Worm (Caenorhabditis elegans): ENCODE results near the gene F41E6.12.
A peak's percentile ranks its signal among the peaks of the same experiment; 100 is the strongest.

F41E6.12 gene

DNA sequence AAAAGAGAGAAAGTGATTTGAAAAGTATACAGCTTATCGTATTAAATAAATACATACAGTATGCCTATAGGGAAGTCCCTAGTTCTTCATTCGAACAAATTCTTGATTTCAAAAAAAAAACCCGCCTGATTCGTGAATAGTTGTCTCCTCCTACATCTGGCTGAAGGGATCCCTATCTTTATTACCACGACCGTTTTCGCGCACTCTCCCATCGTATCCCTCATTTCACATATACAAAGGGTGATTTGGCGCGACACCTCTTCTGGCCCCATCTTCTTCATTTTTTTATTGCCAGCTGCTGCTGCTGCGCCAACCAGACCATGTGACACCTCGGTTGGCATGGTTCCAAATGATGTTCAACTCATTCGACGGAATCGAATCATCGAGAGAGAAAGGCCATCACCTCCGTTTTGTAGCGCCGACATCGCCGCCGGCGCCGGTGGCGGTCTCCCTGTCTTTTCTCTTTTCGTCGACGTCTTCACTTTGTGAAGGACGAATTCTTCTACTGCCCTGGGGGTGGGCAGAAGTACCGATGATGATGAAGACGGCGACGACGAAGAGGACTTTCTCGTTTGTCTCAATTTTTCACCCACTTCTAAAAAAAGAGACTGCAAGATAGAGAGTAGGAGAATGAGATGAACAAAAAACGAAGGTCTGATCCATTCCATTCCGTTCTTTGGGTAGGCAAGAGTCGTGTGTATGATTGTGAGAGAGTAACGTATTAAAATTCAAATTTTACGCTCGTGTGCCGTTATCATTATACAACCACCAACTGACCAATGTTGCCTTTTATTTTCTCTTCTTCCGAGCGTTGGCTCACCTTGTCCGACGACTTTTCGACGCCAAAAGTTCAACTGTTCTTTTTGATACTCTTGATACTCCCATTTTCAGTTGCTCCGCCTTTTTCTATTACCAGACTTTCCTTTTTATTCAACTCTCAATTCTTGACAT, 33.4 kb upstream of the F41E6.12 start (continued):
- TF ChIP-seq Y55F3AM.14 (GFP tag; optimal IDR thresholded peaks at IDR 0.05) = peak; percentile 66
- peak; percentile 93 for TF ChIP-seq nhr-25 (tag; optimal IDR thresholded peaks at IDR 0.05)
- TF ChIP-seq zag-1 (tag; optimal IDR thresholded peaks at IDR 0.05) = no peak
- TF ChIP-seq nhr-11 (tag; optimal IDR thresholded peaks at IDR 0.05) = no peak

DNA sequence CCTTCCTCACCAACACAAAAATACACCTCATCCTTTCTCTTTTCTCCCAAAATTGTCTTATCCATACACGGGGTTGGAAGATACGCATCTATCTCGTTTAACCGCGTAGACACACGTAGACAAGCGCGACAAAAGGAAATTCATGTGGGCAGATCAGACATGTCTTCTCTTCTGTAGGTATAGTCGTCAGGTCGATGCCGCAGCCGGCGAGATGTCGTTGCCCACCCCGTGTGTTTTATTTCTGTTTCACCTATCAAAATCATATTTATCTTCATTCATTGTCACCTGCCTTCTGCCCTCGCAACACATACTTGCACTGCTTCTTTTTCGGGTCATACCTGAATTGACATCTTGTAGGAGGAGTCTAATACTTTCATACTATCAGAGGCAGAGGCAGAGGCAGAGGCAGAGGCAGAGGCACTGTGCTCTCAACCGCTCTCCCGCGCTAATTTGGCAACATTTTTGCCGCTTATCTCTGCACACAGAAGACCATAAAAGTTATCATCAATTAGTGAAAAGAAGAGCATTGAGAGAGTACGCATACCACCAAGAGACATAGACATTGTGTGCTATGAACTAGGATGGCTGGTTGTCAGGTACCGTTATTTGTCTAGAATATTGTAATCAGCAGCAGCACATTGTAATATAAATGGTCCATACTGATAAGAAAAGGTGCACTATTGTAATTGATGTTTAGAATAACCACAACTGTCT, 32.5 kb upstream of the F41E6.12 start:
- no peak for TF ChIP-seq nhr-77 (tag; optimal IDR thresholded peaks at IDR 0.05)
- peak; percentile 68 for TF ChIP-seq nhr-23 (tag; optimal IDR thresholded peaks at IDR 0.05)
- no peak for TF ChIP-seq unc-55 (GFP tag; optimal IDR thresholded peaks at IDR 0.05)
- no peak for TF ChIP-seq dmd-4 (tag; optimal IDR thresholded peaks at IDR 0.05)
- peak; percentile 79 for TF ChIP-seq nhr-21 (tag; optimal IDR thresholded peaks at IDR 0.05)
- TF ChIP-seq fos-1 (tag; optimal IDR thresholded peaks at IDR 0.05) = peak; percentile 53
- peak; percentile 82 for TF ChIP-seq ceh-16 (tag; optimal IDR thresholded peaks at IDR 0.05)
- TF ChIP-seq blmp-1 (tag; optimal IDR thresholded peaks at IDR 0.05; ENCODE audit: insufficient read depth) = peak; percentile 45
- TF ChIP-seq ztf-11 (tag; optimal IDR thresholded peaks at IDR 0.05) = no peak
- peak; percentile 18 for TF ChIP-seq crh-2 (tag; optimal IDR thresholded peaks at IDR 0.05)
- peak; percentile 11 for TF ChIP-seq F13H6.1 (tag; optimal IDR thresholded peaks at IDR 0.05)
- no peak for TF ChIP-seq egl-27 (tag; optimal IDR thresholded peaks at IDR 0.05)
- no peak for TF ChIP-seq sem-4 (tag; optimal IDR thresholded peaks at IDR 0.05)
- TF ChIP-seq peb-1 (tag; optimal IDR thresholded peaks at IDR 0.05) = no peak
- peak; percentile 72 for TF ChIP-seq nhr-25 (tag; optimal IDR thresholded peaks at IDR 0.05)
- TF ChIP-seq sma-9 (GFP tag; optimal IDR thresholded peaks at IDR 0.05) = peak; percentile 43
- TF ChIP-seq sma-9 (tag; optimal IDR thresholded peaks at IDR 0.05) = no peak
- no peak for TF ChIP-seq ztf-1 (GFP tag; conservative IDR thresholded peaks at IDR 0.05)
- no peak for TF ChIP-seq C34F6.9 (tag; optimal IDR thresholded peaks at IDR 0.05)

DNA sequence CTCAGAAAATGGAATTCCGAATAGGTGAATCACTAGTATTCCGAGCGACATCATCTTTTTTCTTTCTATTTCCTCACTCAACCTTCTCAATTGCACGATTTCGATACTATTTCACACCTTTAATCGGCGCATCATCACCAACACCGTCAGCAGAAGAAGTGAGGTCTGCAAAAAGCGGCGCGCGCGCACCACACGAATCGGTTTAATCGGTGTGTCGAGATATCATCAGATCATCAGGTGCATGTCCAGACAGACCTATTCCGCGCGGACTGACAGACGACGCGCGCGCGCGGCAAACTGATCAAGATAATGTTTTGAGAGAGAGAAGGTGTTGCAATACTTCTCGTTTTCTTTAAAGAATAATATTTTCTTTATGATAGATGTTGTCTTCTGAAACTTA, 31.5 kb upstream of the F41E6.12 start:
- no peak for TF ChIP-seq zag-1 (tag; optimal IDR thresholded peaks at IDR 0.05)
- no peak for TF ChIP-seq unc-55 (GFP tag; optimal IDR thresholded peaks at IDR 0.05)
- no peak for TF ChIP-seq gmeb-1 (tag; optimal IDR thresholded peaks at IDR 0.05)
- no peak for TF ChIP-seq sma-3 (GFP tag; optimal IDR thresholded peaks at IDR 0.05)
- TF ChIP-seq egl-27 (tag; optimal IDR thresholded peaks at IDR 0.05) = no peak
- TF ChIP-seq mab-5 (tag; optimal IDR thresholded peaks at IDR 0.05) = no peak
- TF ChIP-seq nhr-12 (tag; optimal IDR thresholded peaks at IDR 0.05) = no peak
- no peak for TF ChIP-seq lin-11 (tag; optimal IDR thresholded peaks at IDR 0.05)
- TF ChIP-seq fos-1 (tag; optimal IDR thresholded peaks at IDR 0.05) = no peak
- peak; percentile 68 for TF ChIP-seq sma-9 (GFP tag; optimal IDR thresholded peaks at IDR 0.05)
- TF ChIP-seq sma-9 (tag; optimal IDR thresholded peaks at IDR 0.05) = no peak
- no peak for TF ChIP-seq sem-4 (tag; optimal IDR thresholded peaks at IDR 0.05)
- peak; percentile 38 for TF ChIP-seq nhr-21 (tag; optimal IDR thresholded peaks at IDR 0.05)
- TF ChIP-seq ztf-4 (tag; optimal IDR thresholded peaks at IDR 0.05) = no peak
- TF ChIP-seq nhr-10 (tag; optimal IDR thresholded peaks at IDR 0.05) = no peak
- TF ChIP-seq mbf-1 (tag; optimal IDR thresholded peaks at IDR 0.05) = no peak
- TF ChIP-seq nhr-23 (tag; optimal IDR thresholded peaks at IDR 0.05) = no peak
- no peak for TF ChIP-seq blmp-1 (tag; optimal IDR thresholded peaks at IDR 0.05; ENCODE audit: insufficient read depth)
- TF ChIP-seq ceh-16 (tag; optimal IDR thresholded peaks at IDR 0.05) = peak; percentile 94
- no peak for TF ChIP-seq crh-2 (tag; optimal IDR thresholded peaks at IDR 0.05)
- TF ChIP-seq ztf-11 (tag; optimal IDR thresholded peaks at IDR 0.05) = no peak
- no peak for TF ChIP-seq elt-3 (tag; optimal IDR thresholded peaks at IDR 0.05)
- TF ChIP-seq nhr-25 (tag; optimal IDR thresholded peaks at IDR 0.05) = peak; percentile 27
- no peak for TF ChIP-seq ama-1 (optimal IDR thresholded peaks at IDR 0.05)
- TF ChIP-seq elt-1 (tag; optimal IDR thresholded peaks at IDR 0.05) = peak; percentile 75

Data from whole organism, L2 larva.